Worm (Caenorhabditis elegans) whole organism, young adult: Measurements from ENCODE around the gene srh-79.

Experiments
- F57A8.1 ChIP-seq: fragments of 200-800 bp; sonication (Bioruptor generic); optimal IDR thresholded peaks from 2 replicates; lab custom pipeline; 2018; ENCODE audit warnings: mild to moderate bottlenecking, missing genetic modification characterization, moderate library complexity, missing compliant biosample characterization
- pha-4 ChIP-seq: fragments of 150-350 bp; sonication (generic microtip); optimal IDR thresholded peaks from 2 replicates; lab custom pipeline; 2014; ENCODE audit warnings: missing biosample characterization, missing genetic modification reagents, missing genetic modification characterization
- snpc-4 ChIP-seq, 5 experiments: fragments of 150-350 bp in 1 of 5; sonication (generic microtip) in 4 of 5; optimal IDR thresholded peaks; 2 replicates each; lab custom pipeline; 2014 to 2018; ENCODE audit warnings: missing genetic modification characterization in 5 of 5, missing biosample characterization in 3 of 5, antibody characterized with exemption in 2 of 5, mild to moderate bottlenecking in 2 of 5, missing compliant biosample characterization in 2 of 5, missing genotype in 2 of 5, moderate library complexity in 2 of 5, missing genetic modification reagents in 1 of 5
- tbx-9 ChIP-seq: sonication (generic microtip); optimal IDR thresholded peaks from 2 replicates; lab custom pipeline; 2016; ENCODE audit warnings: borderline replicate concordance, missing genetic modification characterization, inconsistent platforms, missing compliant biosample characterization

- TF ChIP-seq F57A8.1 (GFP tag; lab: Kevin White, UChicago) (no peak), tbx-9 (tag; lab: Kevin White, UChicago) (no peak), pha-4 (tag; lab: Kevin White, UChicago) (no peak), snpc-4 (GFP tag; optimal IDR thresholded peaks at IDR 0.05; lab: Kevin White, UChicago) (no peak), snpc-4 (tag; optimal IDR thresholded peaks at IDR 0.05; lab: Kevin White, UChicago) (no peak)
Measured at ce11 chrV:7487518-7487917, 10.0 kb upstream of the srh-79 start, which contains the start of gene srbc-7.
